Fruit fly (Drosophila melanogaster) whole organism, embryonic: ENCODE measurements around the gene CG10993.

Experiments used
- CG10979 ChIP-seq: fragments of 200-800 bp; sonication (Bioruptor generic); optimal IDR thresholded peaks from 2 replicates; lab custom pipeline; 2018; ENCODE audit warnings: missing biosample characterization, mild to moderate bottlenecking, missing genetic modification characterization, moderate library complexity
- CG13296 ChIP-seq: fragments of 200-800 bp; sonication (Bioruptor generic); optimal IDR thresholded peaks from 3 replicates; lab custom pipeline; 2018; ENCODE audit warnings: missing biosample characterization, mild to moderate bottlenecking, missing genetic modification characterization
- CG7928 ChIP-seq: fragments of 200-800 bp; sonication (Bioruptor generic); optimal IDR thresholded peaks from 2 replicates; lab custom pipeline; 2017; ENCODE audit warnings: missing biosample characterization, mild to moderate bottlenecking, missing genetic modification characterization
- Hr51 ChIP-seq, 2 experiments: fragments of 200-800 bp; sonication (Bioruptor generic); optimal IDR thresholded peaks; 2 replicates in 1 of 2; 3 replicates in 1 of 2; lab custom pipeline; 2016 to 2018; ENCODE audit warnings: missing biosample characterization in 2 of 2, missing genetic modification characterization in 2 of 2, mild to moderate bottlenecking in 1 of 2, moderate library complexity in 1 of 2
- TFAM ChIP-seq: fragments of 200-800 bp; sonication (Bioruptor generic); optimal IDR thresholded peaks from 2 replicates; lab custom pipeline; 2017; ENCODE audit warnings: missing biosample characterization, missing genetic modification characterization, inconsistent platforms
- bbx ChIP-seq: fragments of 200-800 bp; sonication (Bioruptor generic); IDR thresholded peaks from 2 replicates; pipeline ENCODE4 v1.3.6; 2022; ENCODE audit warnings: missing biosample characterization, missing genetic modification characterization; ENCODE audit not compliant: partially characterized antibody
- dimm ChIP-seq: fragments of 200-800 bp; sonication (Bioruptor generic); IDR thresholded peaks from 2 replicates; pipeline ENCODE4 v1.3.6; 2022; ENCODE audit warnings: missing biosample characterization, missing genetic modification characterization

DNA sequence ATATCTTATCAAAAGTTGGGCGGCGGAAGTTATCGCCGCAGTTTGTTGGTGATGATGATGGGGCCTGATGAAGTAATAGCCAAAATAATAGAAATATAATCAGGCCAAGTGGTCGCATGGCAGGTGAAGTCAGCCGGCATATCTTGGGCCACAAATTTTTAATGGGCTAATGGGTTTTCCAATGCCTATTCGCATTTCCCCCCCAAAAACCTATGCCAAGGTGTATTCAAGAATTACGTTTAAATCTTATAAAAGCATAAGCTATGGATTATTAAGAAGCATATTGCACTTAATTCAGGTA, 27.2 kb upstream of the CG10993 start:
- TF ChIP-seq TFAM (GFP tag; lab: Kevin White, UChicago) = no peak
- no peak for TF ChIP-seq CG7928
- no peak for TF ChIP-seq bbx (GFP tag; lab: Robert Waterston, UW)
- no peak for TF ChIP-seq dimm (GFP tag; lab: Robert Waterston, UW)
- no peak for TF ChIP-seq CG13296
- TF ChIP-seq CG10979 (tag; lab: Kevin White, UChicago) = no peak
- TF ChIP-seq Hr51 (GFP tag; optimal IDR thresholded peaks at IDR 0.05; lab: Kevin White, UChicago) = no peak
